Fruit fly (Drosophila melanogaster): Measurements from ENCODE around the gene CG34248.

dm6 chr3L:16286258-16286657 is 15.6 kb upstream of the CG34248 start:
- TF ChIP-seq Sin3A (optimal IDR thresholded peaks at IDR 0.05) = no peak
- no peak for TF ChIP-seq psq (optimal IDR thresholded peaks at IDR 0.05)
- TF ChIP-seq insv (optimal IDR thresholded peaks at IDR 0.05) = no peak
- no peak for TF ChIP-seq h (optimal IDR thresholded peaks at IDR 0.05)

Data from Kc167 (cell line).